Fruit fly (Drosophila melanogaster): ENCODE measurements around the gene AnxB11.
A peak's percentile ranks its signal among the peaks of the same experiment; 100 is the strongest.

The AnxB11 gene

dm6 chrX:16391397-16391796 lies 30.7 kb downstream of the AnxB11 start, which contains the start of the genes TH1 and mei-41 (continued):
- TF ChIP-seq kni (GFP tag; optimal IDR thresholded peaks at IDR 0.05) (no peak), CG15601 (tag; optimal IDR thresholded peaks at IDR 0.05) (peak; percentile 85), ind (GFP tag; optimal IDR thresholded peaks at IDR 0.05) (peak; percentile 85), slp2 (GFP tag; optimal IDR thresholded peaks at IDR 0.05) (peak; percentile 48), h (optimal IDR thresholded peaks at IDR 0.05) (no peak), Sin3A (optimal IDR thresholded peaks at IDR 0.05) (peak; percentile 64), CG7786 (GFP tag; optimal IDR thresholded peaks at IDR 0.05) (peak; percentile 41), Asciz (GFP tag; optimal IDR thresholded peaks at IDR 0.05) (no peak), schlank (tag; optimal IDR thresholded peaks at IDR 0.05) (peak; percentile 41), C15 (GFP tag; IDR thresholded peaks at IDR 0.05) (peak; percentile 78; the same call in 1 of the 3 replicates), CG4360 (GFP tag; IDR thresholded peaks at IDR 0.05) (peak; percentile 72), CG30403 (GFP tag; optimal IDR thresholded peaks at IDR 0.05) (peak; percentile 90), chm (GFP tag; IDR thresholded peaks at IDR 0.05) (peak; percentile 90), CG4730 (GFP tag; IDR thresholded peaks at IDR 0.05) (peak; percentile 93), CG1792 (GFP tag; optimal IDR thresholded peaks at IDR 0.05) (no peak), ci (GFP tag; IDR thresholded peaks at IDR 0.05) (peak; percentile 93), CG15269 (tag; optimal IDR thresholded peaks at IDR 0.05) (peak; percentile 90), CG10979 (tag; optimal IDR thresholded peaks at IDR 0.05) (peak; percentile 87), lilli (GFP tag; optimal IDR thresholded peaks at IDR 0.05) (no peak), CG9609 (GFP tag; optimal IDR thresholded peaks at IDR 0.05) (peak; percentile 43), NFAT (GFP tag; IDR thresholded peaks at IDR 0.05) (peak; percentile 93), pnt (GFP tag; optimal IDR thresholded peaks at IDR 0.05) (peak; percentile 55), nau (GFP tag; optimal IDR thresholded peaks at IDR 0.05) (no peak), CG13123 (GFP tag; optimal IDR thresholded peaks at IDR 0.05) (no peak), Hr39 (optimal IDR thresholded peaks at IDR 0.05) (no peak), sisA (GFP tag; IDR thresholded peaks at IDR 0.05) (peak; percentile 95), CG6813 (GFP tag; optimal IDR thresholded peaks at IDR 0.05) (peak; percentile 52), CG13775 (GFP tag; optimal IDR thresholded peaks at IDR 0.05) (peak; percentile 90)

dm6 chrX:16385942-16386392 lies 36.1 kb downstream of the AnxB11 start:
- no peak for TF ChIP-seq CG9876 (GFP tag; optimal IDR thresholded peaks at IDR 0.05)
- no peak for TF ChIP-seq CG1792 (GFP tag; optimal IDR thresholded peaks at IDR 0.05)
- TF ChIP-seq pros (GFP tag; optimal IDR thresholded peaks at IDR 0.05), result no peak
- TF ChIP-seq tap (tag; optimal IDR thresholded peaks at IDR 0.05), result peak; percentile 36
- TF ChIP-seq CG2129 (GFP tag; IDR thresholded peaks at IDR 0.05; ENCODE audit: partially characterized antibody), result no peak
- TF ChIP-seq H2.0 (GFP tag; IDR thresholded peaks at IDR 0.05), result no peak
- TF ChIP-seq luna (GFP tag; optimal IDR thresholded peaks at IDR 0.05), result no peak
- no peak for TF ChIP-seq peb (GFP tag; IDR thresholded peaks at IDR 0.05)
- no peak for TF ChIP-seq CG15479 (GFP tag; optimal IDR thresholded peaks at IDR 0.05)
- TF ChIP-seq CG3726 (GFP tag; IDR thresholded peaks at IDR 0.05), result no peak
- TF ChIP-seq tna (GFP tag; IDR thresholded peaks at IDR 0.05; ENCODE audit: partially characterized antibody), result no peak
- peak; percentile 45; the same call in 2 of the 3 replicates for TF ChIP-seq row (GFP tag; IDR thresholded peaks at IDR 0.05)
- TF ChIP-seq insv (GFP tag; optimal IDR thresholded peaks at IDR 0.05), result no peak
- peak; percentile 21 for TF ChIP-seq Sox102F (GFP tag; optimal IDR thresholded peaks at IDR 0.05)
- peak; percentile 51 for TF ChIP-seq Fer1 (GFP tag; optimal IDR thresholded peaks at IDR 0.05)
- no peak for TF ChIP-seq CG17912 (GFP tag; optimal IDR thresholded peaks at IDR 0.05)
- TF ChIP-seq nerfin-2 (GFP tag; IDR thresholded peaks at IDR 0.05; ENCODE audit: partially characterized antibody), result no peak
- no peak for TF ChIP-seq zen (tag; optimal IDR thresholded peaks at IDR 0.05)
- 0 out of 3 replicates have a peak, but pooled peaks have one; percentile 33 for TF ChIP-seq tgo (GFP tag; IDR thresholded peaks at IDR 0.05)
- TF ChIP-seq hkb (optimal IDR thresholded peaks at IDR 0.05), result no peak
- TF ChIP-seq hkb (GFP tag; IDR thresholded peaks at IDR 0.05), result no peak
- TF ChIP-seq Sox100B (GFP tag; optimal IDR thresholded peaks at IDR 0.05), result peak; percentile 35
- TF ChIP-seq CG15514 (GFP tag; optimal IDR thresholded peaks at IDR 0.05), result peak; percentile 36
- no peak for TF ChIP-seq dimm (GFP tag; IDR thresholded peaks at IDR 0.05)
- no peak for TF ChIP-seq jing (GFP tag; optimal IDR thresholded peaks at IDR 0.05)
- TF ChIP-seq CG4730 (GFP tag; IDR thresholded peaks at IDR 0.05), result no peak
- peak; percentile 20 for TF ChIP-seq Asciz (GFP tag; optimal IDR thresholded peaks at IDR 0.05)
- no peak for TF ChIP-seq Awh (GFP tag; IDR thresholded peaks at IDR 0.05)

Measured in whole organism, embryonic.